Worm (Caenorhabditis elegans) whole organism, young adult: Measurements from ENCODE around the gene unc-33.

Source experiments
- ccch-3 ChIP-seq: fragments of 200-800 bp; sonication (Bioruptor generic); optimal IDR thresholded peaks from 2 replicates; lab custom pipeline; 2018; ENCODE audit warnings: mild to moderate bottlenecking, missing genetic modification characterization, missing compliant biosample characterization
- lir-1 ChIP-seq: fragments of 200-800 bp; sonication (Bioruptor generic); conservative IDR thresholded peaks from 2 replicates; pipeline ENCODE4 v1.3.6; 2022; ENCODE audit warnings: missing genetic modification reagents, missing genetic modification characterization, missing compliant biosample characterization
- mes-4 ChIP-seq: sonication (generic microtip); optimal IDR thresholded peaks from 2 replicates; lab custom pipeline; 2016; ENCODE audit warnings: missing genotype, missing genetic modification characterization, missing compliant biosample characterization
- pha-4 ChIP-seq: fragments of 150-350 bp; sonication (generic microtip); optimal IDR thresholded peaks from 2 replicates; lab custom pipeline; 2014; ENCODE audit warnings: missing biosample characterization, missing genetic modification reagents, missing genetic modification characterization

DNA sequence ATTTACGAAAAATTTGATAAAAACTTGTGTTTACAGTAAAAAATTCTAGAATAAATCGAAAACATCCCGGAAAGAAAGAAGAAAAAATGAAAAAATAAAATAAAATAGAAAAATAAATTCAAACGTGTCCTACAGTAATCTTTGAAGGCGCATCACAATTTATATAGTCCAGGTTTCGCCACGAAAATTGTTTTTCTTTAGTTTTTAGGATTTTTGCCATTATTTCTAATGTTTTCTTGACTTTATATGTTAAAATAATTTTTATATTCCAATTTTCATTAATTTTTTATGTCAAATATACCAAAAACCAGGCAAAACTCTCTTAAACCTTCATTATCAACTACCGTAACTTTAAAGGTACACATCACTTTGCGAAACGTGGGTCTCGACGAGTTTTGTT is 896 bp downstream of the unc-33 start:
- TF ChIP-seq ccch-3 (no peak), lir-1 (GFP tag; lab: Robert Waterston, UW) (no peak), mes-4 (no peak), pha-4 (no peak)
